Fruit fly (Drosophila melanogaster): Measurements from ENCODE around the gene CG14200.

Gene CG14200

DNA sequence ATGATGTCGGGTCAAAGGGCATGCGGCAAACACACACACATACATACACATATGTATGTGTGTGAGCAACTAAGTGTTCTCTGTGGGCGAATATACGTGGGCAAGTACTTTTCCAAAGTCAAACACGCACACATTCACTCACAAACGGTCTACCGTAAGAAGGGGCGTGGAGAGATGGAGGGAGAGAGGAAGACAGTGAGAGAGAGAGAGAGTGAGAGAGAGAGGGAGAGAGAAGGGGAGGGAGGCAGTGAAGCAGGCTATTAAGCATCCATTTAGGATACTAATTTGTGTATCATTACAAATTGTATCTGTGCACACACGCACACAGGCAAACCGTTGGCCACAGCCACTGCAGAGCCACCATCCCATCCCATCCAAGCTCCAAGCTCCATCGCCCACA, 53.1 kb downstream of the CG14200 start (continued):
- TF ChIP-seq CG11247 (GFP tag; IDR thresholded peaks at IDR 0.05) (no peak), Nf-YB (GFP tag; optimal IDR thresholded peaks at IDR 0.05) (peak; percentile 55), CG15073 (GFP tag; optimal IDR thresholded peaks at IDR 0.05) (no peak), Ada2b (GFP tag; IDR thresholded peaks at IDR 0.05) (no peak)

- TF ChIP-seq CoRest (tag; optimal IDR thresholded peaks at IDR 0.05) (peak; percentile 16), sqz (GFP tag; optimal IDR thresholded peaks at IDR 0.05) (no peak), NK7.1 (GFP tag; optimal IDR thresholded peaks at IDR 0.05) (no peak), nmo (GFP tag; optimal IDR thresholded peaks at IDR 0.05) (no peak), CG14860 (GFP tag; IDR thresholded peaks at IDR 0.05; ENCODE audit: partially characterized antibody) (peak; percentile 44; the same call in 2 of the 3 replicates), bbx (GFP tag; IDR thresholded peaks at IDR 0.05; ENCODE audit: partially characterized antibody) (no peak), inv (GFP tag; IDR thresholded peaks at IDR 0.05; ENCODE audit: partially characterized antibody) (no peak), ftz-f1 (GFP tag; optimal IDR thresholded peaks at IDR 0.05) (no peak), CG2199 (GFP tag; IDR thresholded peaks at IDR 0.05) (no peak), sr (GFP tag; IDR thresholded peaks at IDR 0.05) (no peak), otp (GFP tag; IDR thresholded peaks at IDR 0.05) (no peak), phol (tag; optimal IDR thresholded peaks at IDR 0.05) (peak; percentile 2), CG4730 (GFP tag; IDR thresholded peaks at IDR 0.05) (no peak), CG11504 (tag; optimal IDR thresholded peaks at IDR 0.05) (no peak), Sox102F (GFP tag; optimal IDR thresholded peaks at IDR 0.05) (peak; percentile 9), Ada2b (GFP tag; IDR thresholded peaks at IDR 0.05) (no peak), trem (tag; optimal IDR thresholded peaks at IDR 0.05) (no peak), Ets97D (GFP tag; optimal IDR thresholded peaks at IDR 0.05) (no peak), hb (GFP tag; IDR thresholded peaks at IDR 0.05; ENCODE audit: partially characterized antibody) (peak; percentile 64; the same call in 1 of the 3 replicates), CG18262 (tag; optimal IDR thresholded peaks at IDR 0.05) (peak; percentile 21), HLH4C (GFP tag; IDR thresholded peaks at IDR 0.05; ENCODE audit: partially characterized antibody) (peak; percentile 54; the same call in 2 of the 3 replicates), CG7987 (GFP tag; optimal IDR thresholded peaks at IDR 0.05) (no peak), Dbx (GFP tag; IDR thresholded peaks at IDR 0.05) (no peak), ken (GFP tag; IDR thresholded peaks at IDR 0.05) (no peak), CG2712 (tag; optimal IDR thresholded peaks at IDR 0.05) (peak; percentile 22), wor (GFP tag; IDR thresholded peaks at IDR 0.05) (no peak), CG3726 (GFP tag; IDR thresholded peaks at IDR 0.05) (no peak), D19B (GFP tag; optimal IDR thresholded peaks at IDR 0.05) (peak; percentile 24), CG31388 (GFP tag; optimal IDR thresholded peaks at IDR 0.05) (no peak), twi (tag; optimal IDR thresholded peaks at IDR 0.05) (no peak), CG7745 (tag; optimal IDR thresholded peaks at IDR 0.05) (no peak), CG7963 (GFP tag; IDR thresholded peaks at IDR 0.05; ENCODE audit: partially characterized antibody) (peak; percentile 40; the same call in 1 of the 3 replicates), row (GFP tag; IDR thresholded peaks at IDR 0.05) (peak; percentile 49; the same call in 2 of the 3 replicates), CG10431 (GFP tag; optimal IDR thresholded peaks at IDR 0.05) (no peak), CG7357 (GFP tag; IDR thresholded peaks at IDR 0.05) (no peak), dmrt99B (tag; optimal IDR thresholded peaks at IDR 0.05) (no peak), h (optimal IDR thresholded peaks at IDR 0.05) (no peak), scrt (GFP tag; optimal IDR thresholded peaks at IDR 0.05) (no peak), grau (tag; optimal IDR thresholded peaks at IDR 0.05) (no peak), CG17612 (GFP tag; IDR thresholded peaks at IDR 0.05) (no peak), Ssrp (tag; optimal IDR thresholded peaks at IDR 0.05) (peak; percentile 7), CG33213 (GFP tag; optimal IDR thresholded peaks at IDR 0.05) (no peak), CG1792 (GFP tag; optimal IDR thresholded peaks at IDR 0.05) (no peak), Gsc (GFP tag; IDR thresholded peaks at IDR 0.05) (no peak), dmrt11E (tag; optimal IDR thresholded peaks at IDR 0.05) (peak; percentile 36), CG14965 (GFP tag; optimal IDR thresholded peaks at IDR 0.05; ENCODE audit: borderline replicate concordance) (no peak)
Measured at dm6 chrX:19549570-19549969, 54.3 kb downstream of the CG14200 start.
